Fruit fly (Drosophila melanogaster) whole organism, embryonic: ENCODE measurements around the gene CG32318.

Experiments
- Bdp1 ChIP-seq: fragments of 200-800 bp; sonication (Bioruptor generic); optimal IDR thresholded peaks from 3 replicates; lab custom pipeline; 2016; ENCODE audit warnings: missing biosample characterization, missing genetic modification characterization
- CG10959 ChIP-seq: fragments of 200-800 bp; sonication (Bioruptor generic); IDR thresholded peaks from 2 replicates; pipeline ENCODE4 v1.3.6; 2022; ENCODE audit warnings: missing biosample characterization, missing genetic modification characterization
- CG11696 ChIP-seq: fragments of 200-800 bp; sonication (Bioruptor generic); IDR thresholded peaks from 2 replicates; pipeline ENCODE4 v1.3.6; 2022; ENCODE audit warnings: missing biosample characterization, missing genetic modification characterization
- CG13296 ChIP-seq: fragments of 200-800 bp; sonication (Bioruptor generic); optimal IDR thresholded peaks from 3 replicates; lab custom pipeline; 2018; ENCODE audit warnings: missing biosample characterization, mild to moderate bottlenecking, missing genetic modification characterization
- CG13775 ChIP-seq: fragments of 200-800 bp; sonication (Bioruptor generic); optimal IDR thresholded peaks from 3 replicates; lab custom pipeline; 2017; ENCODE audit warnings: missing biosample characterization, mild to moderate bottlenecking, missing genetic modification characterization
- CG1529 ChIP-seq: fragments of 200-800 bp; sonication (Bioruptor generic); optimal IDR thresholded peaks from 3 replicates; lab custom pipeline; 2018; ENCODE audit warnings: missing biosample characterization, missing genetic modification characterization
- CG15696 ChIP-seq: fragments of 200-800 bp; sonication (Bioruptor generic); optimal IDR thresholded peaks from 2 replicates; lab custom pipeline; 2019; ENCODE audit warnings: missing biosample characterization, mild to moderate bottlenecking, missing genetic modification characterization, moderate library complexity
- CG16779 ChIP-seq: fragments of 200-800 bp; sonication (Bioruptor generic); IDR thresholded peaks from 2 replicates; pipeline ENCODE4 v1.3.6; 2022; ENCODE audit warnings: missing biosample characterization, missing genetic modification characterization
- CG16813 ChIP-seq: fragments of 200-800 bp; sonication (Bioruptor generic); IDR thresholded peaks from 3 replicates; pipeline ENCODE4 v1.3.6; 2022; ENCODE audit warnings: missing biosample characterization, missing genetic modification characterization; ENCODE audit not compliant: partially characterized antibody
- CG17328 ChIP-seq: fragments of 200-800 bp; sonication (Bioruptor generic); IDR thresholded peaks from 2 replicates; pipeline ENCODE4 v1.3.6; 2022; ENCODE audit warnings: missing biosample characterization, missing genetic modification characterization
- CG2129 ChIP-seq: fragments of 200-800 bp; sonication (Bioruptor generic); IDR thresholded peaks from 2 replicates; pipeline ENCODE4 v1.3.6; 2022; ENCODE audit warnings: missing biosample characterization, missing genetic modification characterization; ENCODE audit not compliant: partially characterized antibody
- CG30020 ChIP-seq: fragments of 200-800 bp; optimal IDR thresholded peaks from 2 replicates; lab custom pipeline; 2019; ENCODE audit warnings: missing biosample characterization, mild to moderate bottlenecking, missing genetic modification characterization, moderate library complexity
- CG30431 ChIP-seq: fragments of 200-800 bp; sonication (Bioruptor generic); optimal IDR thresholded peaks from 2 replicates; lab custom pipeline; 2017; ENCODE audit warnings: missing biosample characterization, missing genetic modification characterization
- CG32772 ChIP-seq: fragments of 200-800 bp; sonication (Bioruptor generic); IDR thresholded peaks from 2 replicates; pipeline ENCODE4 v1.3.6; 2022; ENCODE audit warnings: missing biosample characterization, missing genetic modification characterization
- CG34224 ChIP-seq: fragments of 200-800 bp; sonication (Bioruptor generic); IDR thresholded peaks from 3 replicates; pipeline ENCODE4 v1.3.6; 2022; ENCODE audit warnings: missing biosample characterization, missing genetic modification characterization; ENCODE audit not compliant: partially characterized antibody
- CG4820 ChIP-seq: fragments of 200-800 bp; sonication (Bioruptor generic); optimal IDR thresholded peaks from 3 replicates; lab custom pipeline; 2016; ENCODE audit warnings: missing biosample characterization, missing genetic modification characterization
- CG9609 ChIP-seq: fragments of 200-800 bp; sonication (Bioruptor generic); optimal IDR thresholded peaks from 3 replicates; lab custom pipeline; 2016; ENCODE audit warnings: missing biosample characterization, missing genetic modification characterization
- CG9797 ChIP-seq: fragments of 200-800 bp; sonication (Bioruptor generic); optimal IDR thresholded peaks from 3 replicates; lab custom pipeline; 2018; ENCODE audit warnings: missing biosample characterization, mild to moderate bottlenecking, missing genetic modification characterization
- CHES-1-like ChIP-seq: fragments of 200-800 bp; sonication (Bioruptor generic); optimal IDR thresholded peaks from 2 replicates; lab custom pipeline; 2016; ENCODE audit warnings: missing biosample characterization, missing genetic modification characterization
- D ChIP-seq, 2 experiments: fragments of 200-800 bp in 1 of 2; fragments of >200 bp in 1 of 2; sonication (Bioruptor generic) in 1 of 2; optimal IDR thresholded peaks; 2 replicates in 1 of 2; 3 replicates in 1 of 2; lab custom pipeline; 2017; ENCODE audit warnings: mild to moderate bottlenecking in 1 of 2, missing biosample characterization in 1 of 2, missing genetic modification characterization in 1 of 2, missing genetic modification reagents in 1 of 2
- Dbx ChIP-seq: fragments of 200-800 bp; sonication (Bioruptor generic); IDR thresholded peaks from 3 replicates; pipeline ENCODE4 v1.3.6; 2022; ENCODE audit warnings: missing biosample characterization, missing genetic modification characterization
- Dip3 ChIP-seq: fragments of 200-800 bp; sonication (Bioruptor generic); optimal IDR thresholded peaks from 3 replicates; lab custom pipeline; 2016; ENCODE audit warnings: missing biosample characterization, missing genetic modification characterization
- Elba2 ChIP-seq: fragments of 200-800 bp; sonication (Bioruptor generic); optimal IDR thresholded peaks from 3 replicates; lab custom pipeline; 2016; ENCODE audit warnings: missing biosample characterization, missing genetic modification characterization
- H15 ChIP-seq: fragments of 200-800 bp; sonication (Bioruptor generic); IDR thresholded peaks from 3 replicates; pipeline ENCODE4 v1.3.6; 2022; ENCODE audit warnings: missing biosample characterization, missing genetic modification characterization
- HHEX ChIP-seq: fragments of 200-800 bp; sonication (Bioruptor generic); optimal IDR thresholded peaks from 3 replicates; lab custom pipeline; 2017; ENCODE audit warnings: missing biosample characterization, mild to moderate bottlenecking, missing genetic modification characterization, missing genetic modification reagents
- Hr3 ChIP-seq: fragments of 200-800 bp; sonication (Bioruptor generic); optimal IDR thresholded peaks from 3 replicates; lab custom pipeline; 2016; ENCODE audit warnings: missing biosample characterization, missing genetic modification characterization
- NK7.1 ChIP-seq: fragments of 200-800 bp; sonication (Bioruptor generic); optimal IDR thresholded peaks from 3 replicates; lab custom pipeline; 2016; ENCODE audit warnings: missing biosample characterization, missing genetic modification characterization
- Poxn ChIP-seq: fragments of 200-800 bp; sonication (Bioruptor generic); IDR thresholded peaks from 2 replicates; pipeline ENCODE4 v1.3.6; 2022; ENCODE audit warnings: missing biosample characterization, missing genetic modification characterization
- Sox102F ChIP-seq: fragments of 200-800 bp; sonication (Bioruptor generic); optimal IDR thresholded peaks from 2 replicates; lab custom pipeline; 2018; ENCODE audit warnings: missing biosample characterization, mild to moderate bottlenecking, missing genetic modification characterization, moderate library complexity
- bab2 ChIP-seq: fragments of 200-800 bp; sonication (Bioruptor generic); optimal IDR thresholded peaks from 2 replicates; lab custom pipeline; 2016; ENCODE audit warnings: missing biosample characterization, missing genetic modification characterization
- cas ChIP-seq: fragments of 200-800 bp; sonication (Bioruptor generic); IDR thresholded peaks from 2 replicates; pipeline ENCODE4 v1.3.6; 2022; ENCODE audit warnings: missing biosample characterization, missing genetic modification characterization
- dimm ChIP-seq: fragments of 200-800 bp; sonication (Bioruptor generic); IDR thresholded peaks from 2 replicates; pipeline ENCODE4 v1.3.6; 2022; ENCODE audit warnings: missing biosample characterization, missing genetic modification characterization
- fd102C ChIP-seq: fragments of 200-800 bp; sonication (Bioruptor generic); optimal IDR thresholded peaks from 2 replicates; lab custom pipeline; 2018; ENCODE audit warnings: missing biosample characterization, mild to moderate bottlenecking, missing genetic modification characterization, moderate library complexity
- fru ChIP-seq: fragments of >200 bp; optimal IDR thresholded peaks from 2 replicates; lab custom pipeline; 2017
- hkb ChIP-seq, 2 experiments: fragments of 200-800 bp in 1 of 2; fragments of >200 bp in 1 of 2; sonication (Bioruptor generic) in 1 of 2; IDR thresholded peaks in 1 of 2; optimal IDR thresholded peaks in 1 of 2; 2 replicates each; pipeline versions ENCODE4 v1.3.6 to Lab custom; 2017 to 2022; ENCODE audit warnings: missing biosample characterization in 1 of 2, missing genetic modification characterization in 1 of 2
- hth ChIP-seq: fragments of >200 bp; optimal IDR thresholded peaks from 2 replicates; lab custom pipeline; 2017; ENCODE audit warnings: inconsistent platforms
- inv ChIP-seq: fragments of 200-800 bp; sonication (Bioruptor generic); IDR thresholded peaks from 2 replicates; pipeline ENCODE4 v1.3.6; 2022; ENCODE audit warnings: missing biosample characterization, missing genetic modification characterization; ENCODE audit not compliant: partially characterized antibody
- jumu ChIP-seq: fragments of 200-800 bp; sonication (Bioruptor generic); optimal IDR thresholded peaks from 3 replicates; lab custom pipeline; 2016; ENCODE audit warnings: missing biosample characterization, missing genetic modification characterization
- lmd ChIP-seq: fragments of 200-800 bp; sonication (Bioruptor generic); IDR thresholded peaks from 2 replicates; pipeline ENCODE4 v1.3.6; 2022; ENCODE audit warnings: missing biosample characterization, missing genetic modification characterization
- psq ChIP-seq: fragments of 200-800 bp; sonication (Bioruptor generic); optimal IDR thresholded peaks from 2 replicates; lab custom pipeline; 2017; ENCODE audit warnings: missing biosample characterization, missing genetic modification characterization
- pzg ChIP-seq: fragments of 200-800 bp; sonication (Bioruptor generic); optimal IDR thresholded peaks from 3 replicates; lab custom pipeline; 2018; ENCODE audit warnings: missing biosample characterization, mild to moderate bottlenecking, missing genetic modification characterization, moderate library complexity
- scrt ChIP-seq: fragments of 200-800 bp; sonication (Bioruptor generic); optimal IDR thresholded peaks from 2 replicates; lab custom pipeline; 2018; ENCODE audit warnings: missing biosample characterization, mild to moderate bottlenecking, missing genetic modification characterization, moderate library complexity
- sens-2 ChIP-seq: fragments of 200-800 bp; sonication (Bioruptor generic); IDR thresholded peaks from 2 replicates; pipeline ENCODE4 v1.3.6; 2022; ENCODE audit warnings: missing biosample characterization, missing genetic modification characterization
- slbo ChIP-seq: fragments of 200-800 bp; sonication (Bioruptor generic); IDR thresholded peaks from 2 replicates; pipeline ENCODE4 v1.3.6; 2022; ENCODE audit warnings: missing biosample characterization, missing genetic modification characterization
- sna ChIP-seq: fragments of 200-800 bp; sonication (Bioruptor generic); IDR thresholded peaks from 2 replicates; pipeline ENCODE4 v1.3.6; 2022; ENCODE audit warnings: missing biosample characterization, missing genetic modification characterization; ENCODE audit not compliant: partially characterized antibody
- tio ChIP-seq: fragments of 200-800 bp; sonication (Bioruptor generic); optimal IDR thresholded peaks from 2 replicates; lab custom pipeline; 2017; ENCODE audit warnings: missing biosample characterization, missing genetic modification characterization, inconsistent platforms
- tna ChIP-seq: fragments of 200-800 bp; sonication (Bioruptor generic); IDR thresholded peaks from 2 replicates; pipeline ENCODE4 v1.3.6; 2022; ENCODE audit warnings: missing biosample characterization, missing genetic modification characterization; ENCODE audit not compliant: partially characterized antibody
- tx ChIP-seq: fragments of 200-800 bp; sonication (Bioruptor generic); optimal IDR thresholded peaks from 2 replicates; lab custom pipeline; 2016; ENCODE audit warnings: missing biosample characterization, missing genetic modification characterization
- wdn ChIP-seq: fragments of 200-800 bp; sonication (Bioruptor generic); IDR thresholded peaks from 2 replicates; pipeline ENCODE4 v1.3.6; 2022; ENCODE audit warnings: missing biosample characterization, missing genetic modification characterization
- wek ChIP-seq: fragments of 200-800 bp; sonication (Bioruptor generic); optimal IDR thresholded peaks from 3 replicates; lab custom pipeline; 2018; ENCODE audit warnings: missing biosample characterization, mild to moderate bottlenecking, missing genetic modification characterization, moderate library complexity
- zfh2 ChIP-seq: fragments of 200-800 bp; sonication (Bioruptor generic); optimal IDR thresholded peaks from 2 replicates; lab custom pipeline; 2016; ENCODE audit warnings: missing biosample characterization, missing genetic modification characterization

CG32318 gene

DNA sequence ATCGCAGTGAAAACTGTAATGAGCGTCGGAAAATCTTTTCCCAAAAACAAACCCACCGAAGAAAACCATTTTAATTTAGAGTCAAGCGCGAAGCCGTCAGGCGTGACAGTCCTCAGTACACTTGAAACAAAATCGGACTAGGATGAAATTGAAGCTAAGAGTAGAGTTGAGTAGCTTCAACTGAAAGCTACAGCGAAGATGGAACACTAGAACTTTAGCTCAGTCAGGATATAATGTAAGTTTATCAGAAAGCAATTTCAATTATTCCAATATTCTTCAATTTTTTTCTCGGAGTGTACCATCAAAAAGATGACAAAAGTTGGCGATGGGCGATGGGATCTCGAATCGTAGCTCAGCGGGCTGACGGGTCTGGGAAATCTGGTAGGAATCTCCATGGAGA, 30.3 kb downstream of the CG32318 start (continued):
- TF ChIP-seq CG32772 (GFP tag; lab: Robert Waterston, UW) = no peak
- no peak for TF ChIP-seq tx
- no peak for TF ChIP-seq CHES-1-like (GFP tag; lab: Kevin White, UChicago)
- 0 out of 3 replicates have a peak, but pooled peaks have one; percentile 19 for TF ChIP-seq Dbx
- TF ChIP-seq tna (GFP tag; lab: Robert Waterston, UW) = no peak
- TF ChIP-seq CG30020 (tag; lab: Kevin White, UChicago) = no peak
- TF ChIP-seq Poxn (GFP tag; lab: Robert Waterston, UW) = no peak
- TF ChIP-seq zfh2 (GFP tag; lab: Kevin White, UChicago) = peak; percentile 12
- no peak for TF ChIP-seq wdn (GFP tag; lab: Robert Waterston, UW)
- TF ChIP-seq cas = no peak
- peak; percentile 60 for TF ChIP-seq CG17328
- TF ChIP-seq HHEX (GFP tag; lab: Kevin White, UChicago) = peak; percentile 29
- TF ChIP-seq CG1529 (GFP tag; lab: Kevin White, UChicago) = no peak
- peak; percentile 33; the same call in 1 of the 2 replicates for TF ChIP-seq dimm (GFP tag; lab: Robert Waterston, UW)
- TF ChIP-seq wek = no peak
- 0 out of 3 replicates have a peak, but pooled peaks have one; percentile 37 for TF ChIP-seq H15 (GFP tag; lab: Robert Waterston, UW)
- TF ChIP-seq Sox102F (GFP tag; lab: Kevin White, UChicago) = peak; percentile 64
- TF ChIP-seq Bdp1 = no peak
- peak; percentile 48 for TF ChIP-seq CG15696 (tag; lab: Kevin White, UChicago)
- TF ChIP-seq CG13296 (GFP tag; lab: Kevin White, UChicago) = no peak
- TF ChIP-seq NK7.1 = no peak
- no peak for TF ChIP-seq sens-2 (GFP tag; lab: Robert Waterston, UW)
- TF ChIP-seq CG4820 (GFP tag; lab: Kevin White, UChicago) = peak; percentile 63
- no peak for TF ChIP-seq psq (GFP tag; lab: Kevin White, UChicago)
- no peak for TF ChIP-seq Elba2 (GFP tag; lab: Kevin White, UChicago)
- no peak for TF ChIP-seq fd102C (GFP tag; lab: Kevin White, UChicago)
- TF ChIP-seq jumu (GFP tag; lab: Kevin White, UChicago) = peak; percentile 32
- TF ChIP-seq CG11696 = no peak
- TF ChIP-seq CG9797 (GFP tag; lab: Kevin White, UChicago) = no peak
- no peak for TF ChIP-seq Dip3
- TF ChIP-seq tio (GFP tag; lab: Kevin White, UChicago) = no peak
- peak; percentile 1 for TF ChIP-seq bab2 (GFP tag; lab: Kevin White, UChicago)
- peak; percentile 45 for TF ChIP-seq lmd
- TF ChIP-seq CG9609 (GFP tag; lab: Kevin White, UChicago) = no peak
- 0 out of 2 replicates have a peak, but pooled peaks have one; percentile 7 for TF ChIP-seq slbo (GFP tag; lab: Robert Waterston, UW)
- TF ChIP-seq hth (lab: Kevin White, UChicago) = no peak
- TF ChIP-seq CG30431 (GFP tag; lab: Kevin White, UChicago) = peak; percentile 36
- TF ChIP-seq scrt = no peak
- no peak for TF ChIP-seq CG16813
- no peak for TF ChIP-seq CG13775 (GFP tag; lab: Kevin White, UChicago)
- TF ChIP-seq pzg (GFP tag; lab: Kevin White, UChicago) = no peak
- no peak for TF ChIP-seq Hr3 (GFP tag; lab: Kevin White, UChicago)
- no peak for TF ChIP-seq CG16779 (GFP tag; lab: Robert Waterston, UW)
- no peak for TF ChIP-seq fru (lab: Kevin White, UChicago)
- TF ChIP-seq D (optimal IDR thresholded peaks at IDR 0.05; lab: Kevin White, UChicago) = no peak
- peak; percentile 48 for TF ChIP-seq D (GFP tag; optimal IDR thresholded peaks at IDR 0.05; lab: Kevin White, UChicago)
- no peak for TF ChIP-seq CG2129 (GFP tag; lab: Robert Waterston, UW)
- TF ChIP-seq inv (GFP tag; lab: Robert Waterston, UW) = no peak
- no peak for TF ChIP-seq CG34224 (GFP tag; lab: Robert Waterston, UW)
- no peak for TF ChIP-seq sna
- peak; percentile 54 for TF ChIP-seq CG10959 (GFP tag; lab: Robert Waterston, UW)
- no peak for TF ChIP-seq hkb (optimal IDR thresholded peaks at IDR 0.05; lab: Kevin White, UChicago)
- TF ChIP-seq hkb (GFP tag; IDR thresholded peaks at IDR 0.05; lab: Robert Waterston, UW) = peak; percentile 73; the same call in 1 of the 2 replicates
